Fruit fly (Drosophila melanogaster): ENCODE data around the gene CG44153.

Gene CG44153

dm6 chr2L:10203933-10204509, 24.0 kb upstream of the CG44153 start, which contains the start of gene CG34159 (continued):
- TF ChIP-seq crol (GFP tag; IDR thresholded peaks at IDR 0.05): no peak
- no peak for TF ChIP-seq Fer3 (tag; optimal IDR thresholded peaks at IDR 0.05)
- TF ChIP-seq CG4730 (GFP tag; IDR thresholded peaks at IDR 0.05): no peak
- TF ChIP-seq CG15011 (GFP tag; optimal IDR thresholded peaks at IDR 0.05): no peak
- TF ChIP-seq bbx (GFP tag; IDR thresholded peaks at IDR 0.05; ENCODE audit: partially characterized antibody): no peak
- no peak for TF ChIP-seq CG6854 (GFP tag; optimal IDR thresholded peaks at IDR 0.05)
- no peak for TF ChIP-seq btn (GFP tag; optimal IDR thresholded peaks at IDR 0.05)
- no peak for TF ChIP-seq gro (GFP tag; optimal IDR thresholded peaks at IDR 0.05)
- no peak for TF ChIP-seq inv (GFP tag; IDR thresholded peaks at IDR 0.05; ENCODE audit: partially characterized antibody)
- no peak for TF ChIP-seq eve (GFP tag; optimal IDR thresholded peaks at IDR 0.05)
- TF ChIP-seq mld (GFP tag; IDR thresholded peaks at IDR 0.05; ENCODE audit: partially characterized antibody): no peak
- no peak for TF ChIP-seq schlank (tag; optimal IDR thresholded peaks at IDR 0.05)
- TF ChIP-seq Tbp (GFP tag; optimal IDR thresholded peaks at IDR 0.05): no peak
- no peak for TF ChIP-seq Awh (GFP tag; IDR thresholded peaks at IDR 0.05)
- TF ChIP-seq CG3163 (GFP tag; optimal IDR thresholded peaks at IDR 0.05): no peak
- TF ChIP-seq bigmax (GFP tag; optimal IDR thresholded peaks at IDR 0.05): peak; percentile 41
- no peak for TF ChIP-seq knrl (GFP tag; IDR thresholded peaks at IDR 0.05; ENCODE audit: partially characterized antibody)
- no peak for TF ChIP-seq br (optimal IDR thresholded peaks at IDR 0.05)
- peak; percentile 90 for TF ChIP-seq CG4617 (GFP tag; optimal IDR thresholded peaks at IDR 0.05; ENCODE audit: borderline replicate concordance)
- peak; percentile 56 for TF ChIP-seq sens (GFP tag)
- no peak for TF ChIP-seq nom (GFP tag; optimal IDR thresholded peaks at IDR 0.05)
- peak; percentile 38 for TF ChIP-seq Fer1 (GFP tag; optimal IDR thresholded peaks at IDR 0.05)
- no peak for TF ChIP-seq onecut (GFP tag; IDR thresholded peaks at IDR 0.05)
- no peak for TF ChIP-seq fd3F (GFP tag; optimal IDR thresholded peaks at IDR 0.05)
- no peak for TF ChIP-seq Oaz (GFP tag; IDR thresholded peaks at IDR 0.05)
- no peak for TF ChIP-seq ems (GFP tag; optimal IDR thresholded peaks at IDR 0.05)
- TF ChIP-seq vfl (GFP tag; optimal IDR thresholded peaks at IDR 0.05): no peak
- TF ChIP-seq Dll (GFP tag; IDR thresholded peaks at IDR 0.05; ENCODE audit: partially characterized antibody): peak; percentile 21; the same call in 1 of the 4 replicates
- TF ChIP-seq CG9215 (GFP tag; IDR thresholded peaks at IDR 0.05): no peak
- no peak for TF ChIP-seq CG8359 (GFP tag; optimal IDR thresholded peaks at IDR 0.05; ENCODE audit: borderline replicate concordance)
- no peak for TF ChIP-seq CG32532 (GFP tag; IDR thresholded peaks at IDR 0.05)
- TF ChIP-seq CG2199 (GFP tag; IDR thresholded peaks at IDR 0.05): no peak
- peak; percentile 40 for TF ChIP-seq CG3995 (GFP tag; optimal IDR thresholded peaks at IDR 0.05)
- no peak for TF ChIP-seq stc (GFP tag; IDR thresholded peaks at IDR 0.05)
- TF ChIP-seq Bteb2 (GFP tag; optimal IDR thresholded peaks at IDR 0.05): no peak
- TF ChIP-seq ase (GFP tag; IDR thresholded peaks at IDR 0.05): no peak
- no peak for TF ChIP-seq Ets65A (GFP tag)
- TF ChIP-seq Hey (tag; optimal IDR thresholded peaks at IDR 0.05): no peak
- TF ChIP-seq Lpt (GFP tag; optimal IDR thresholded peaks at IDR 0.05): no peak
- no peak for TF ChIP-seq H15 (GFP tag; IDR thresholded peaks at IDR 0.05)
- TF ChIP-seq cg (GFP tag; optimal IDR thresholded peaks at IDR 0.05): peak; percentile 81
- no peak for TF ChIP-seq lola (GFP tag; optimal IDR thresholded peaks at IDR 0.05)
- no peak for TF ChIP-seq HLH4C (GFP tag; IDR thresholded peaks at IDR 0.05; ENCODE audit: partially characterized antibody)
- TF ChIP-seq CG1603 (tag; optimal IDR thresholded peaks at IDR 0.05): peak; percentile 17
- TF ChIP-seq CG3726 (GFP tag; IDR thresholded peaks at IDR 0.05): no peak
- TF ChIP-seq lov (optimal IDR thresholded peaks at IDR 0.05): no peak
- no peak for TF ChIP-seq lov (GFP tag; IDR thresholded peaks at IDR 0.05)
- TF ChIP-seq hth (optimal IDR thresholded peaks at IDR 0.05): no peak
- TF ChIP-seq MBD-R2 (GFP tag; IDR thresholded peaks at IDR 0.05): peak; percentile 46; the same call in 1 of the 2 replicates
- TF ChIP-seq wdn (GFP tag; IDR thresholded peaks at IDR 0.05): no peak
- TF ChIP-seq D19A (tag; optimal IDR thresholded peaks at IDR 0.05): no peak
- TF ChIP-seq CG7928 (GFP tag; optimal IDR thresholded peaks at IDR 0.05): no peak

Measured in whole organism, embryonic.